Fruit fly (Drosophila melanogaster) whole organism, adult: ENCODE results near the gene CG3436.

Source experiments
- CG11617 ChIP-seq: fragments of 200-800 bp; sonication (Bioruptor generic); optimal IDR thresholded peaks from 2 replicates; lab custom pipeline; 2017; ENCODE audit warnings: mild to moderate bottlenecking, missing biosample characterization, missing genetic modification reagents, missing genetic modification characterization
- CG5204 ChIP-seq: fragments of 200-800 bp; sonication (Bioruptor generic); optimal IDR thresholded peaks from 2 replicates; lab custom pipeline; 2016; ENCODE audit warnings: missing biosample characterization, missing genetic modification characterization
- Crg-1 ChIP-seq: fragments of 200-800 bp; sonication (Bioruptor generic); optimal IDR thresholded peaks from 2 replicates; lab custom pipeline; 2016; ENCODE audit warnings: missing biosample characterization, missing genetic modification characterization
- Hr96 ChIP-seq: fragments of 200-800 bp; sonication (Bioruptor generic); optimal IDR thresholded peaks from 2 replicates; lab custom pipeline; 2016; ENCODE audit warnings: missing biosample characterization, missing genetic modification characterization
- cic ChIP-seq: fragments of 200-800 bp; sonication (Bioruptor generic); optimal IDR thresholded peaks from 2 replicates; lab custom pipeline; 2017; ENCODE audit warnings: missing biosample characterization, mild to moderate bottlenecking, missing genetic modification characterization, moderate library complexity
- kay ChIP-seq: fragments of 200-800 bp; sonication (Bioruptor generic); peaks from one replicate; lab custom pipeline; 2016; ENCODE audit warnings: missing biosample characterization, missing genetic modification characterization, borderline replicate concordance
- tj ChIP-seq: fragments of 200-800 bp; sonication (Bioruptor generic); optimal IDR thresholded peaks from 3 replicates; lab custom pipeline; 2017; ENCODE audit warnings: missing biosample characterization, mild to moderate bottlenecking, missing genetic modification characterization, moderate library complexity

- no peak for TF ChIP-seq CG11617
- TF ChIP-seq cic (GFP tag; lab: Kevin White, UChicago): peak; percentile 37
- TF ChIP-seq tj: no peak
- TF ChIP-seq Hr96 (GFP tag; lab: Kevin White, UChicago): no peak
- no peak for TF ChIP-seq Crg-1 (GFP tag; lab: Kevin White, UChicago)
- no peak for TF ChIP-seq CG5204
- no peak for TF ChIP-seq kay (GFP tag; lab: Kevin White, UChicago)
These were observed 16.2 kb upstream of the CG3436 start for dm6 chr2L:139610-140009.
